Worm (Caenorhabditis elegans): ENCODE data around the gene R07E5.11.

DNA sequence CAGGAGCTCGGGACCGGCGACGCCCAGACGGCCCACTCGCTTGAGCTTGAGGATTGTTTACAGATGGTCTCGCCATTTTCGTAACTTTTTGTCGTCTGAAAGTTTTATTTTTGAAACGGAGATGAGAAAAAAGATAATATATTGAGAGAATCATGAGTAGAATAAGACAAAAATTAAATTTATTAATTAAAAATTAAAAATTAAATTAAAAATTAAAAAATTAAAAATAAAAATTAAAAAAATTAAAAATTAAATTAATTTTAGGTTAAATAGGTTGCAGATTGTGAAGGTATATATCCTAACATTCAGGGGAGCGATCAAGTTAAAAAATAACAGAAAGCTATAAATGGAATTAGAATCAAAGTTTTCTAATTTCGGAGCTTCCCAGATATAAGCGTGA is 35.3 kb downstream of the R07E5.11 start, which contains the start of gene B0284.3:
- TF ChIP-seq W03F9.2 (tag; optimal IDR thresholded peaks at IDR 0.05) (no peak), dao-5 (tag; optimal IDR thresholded peaks at IDR 0.05) (no peak), him-1 (tag; optimal IDR thresholded peaks at IDR 0.05) (no peak)
